Fruit fly (Drosophila melanogaster): Measurements from ENCODE around the gene smog.

smog gene

dm6 chr2L:4811491-4812058, 41.1 kb upstream of the smog start (continued):
- TF ChIP-seq CG2129 (GFP tag; IDR thresholded peaks at IDR 0.05; ENCODE audit: partially characterized antibody), result no peak; the same call in 1 of the 2 replicates
- TF ChIP-seq CG18599 (GFP tag; optimal IDR thresholded peaks at IDR 0.05), result no peak
- TF ChIP-seq CG32767 (GFP tag; IDR thresholded peaks at IDR 0.05), result peak; percentile 86
- TF ChIP-seq CG14965 (GFP tag; optimal IDR thresholded peaks at IDR 0.05; ENCODE audit: borderline replicate concordance), result no peak
- peak; percentile 76 for TF ChIP-seq CG42726 (GFP tag; IDR thresholded peaks at IDR 0.05; ENCODE audit: partially characterized antibody)
- TF ChIP-seq dpn (GFP tag; optimal IDR thresholded peaks at IDR 0.05), result no peak
- no peak for TF ChIP-seq croc (GFP tag; conservative IDR thresholded peaks at IDR 0.05)
- no peak for TF ChIP-seq TFAM (GFP tag; optimal IDR thresholded peaks at IDR 0.05)
- no peak for TF ChIP-seq CG13775 (GFP tag; optimal IDR thresholded peaks at IDR 0.05)
- TF ChIP-seq CG2120 (GFP tag; optimal IDR thresholded peaks at IDR 0.05), result no peak
- TF ChIP-seq D19A (tag; optimal IDR thresholded peaks at IDR 0.05), result no peak
- TF ChIP-seq sim (GFP tag; IDR thresholded peaks at IDR 0.05), result no peak
- TF ChIP-seq pho (GFP tag; optimal IDR thresholded peaks at IDR 0.05), result no peak
- no peak for TF ChIP-seq CG30403 (GFP tag; optimal IDR thresholded peaks at IDR 0.05)
- TF ChIP-seq CG7928 (GFP tag; optimal IDR thresholded peaks at IDR 0.05), result no peak
- TF ChIP-seq da (GFP tag; optimal IDR thresholded peaks at IDR 0.05), result no peak
- no peak for TF ChIP-seq Side (GFP tag; optimal IDR thresholded peaks at IDR 0.05)
- TF ChIP-seq Stat92E (GFP tag; optimal IDR thresholded peaks at IDR 0.05), result peak in 1 of 3 experiments; percentile 89
- TF ChIP-seq NC2α (GFP tag; optimal IDR thresholded peaks at IDR 0.05), result no peak
- no peak for TF ChIP-seq peb (GFP tag; IDR thresholded peaks at IDR 0.05)
- TF ChIP-seq CG10366 (GFP tag; IDR thresholded peaks at IDR 0.05), result no peak
- no peak for TF ChIP-seq Dp (GFP tag; optimal IDR thresholded peaks at IDR 0.05)
- no peak; the same call in 2 of the 3 replicates for TF ChIP-seq row (GFP tag; IDR thresholded peaks at IDR 0.05)
- no peak for TF ChIP-seq ham (GFP tag; IDR thresholded peaks at IDR 0.05)
- no peak for TF ChIP-seq CG11504 (tag; optimal IDR thresholded peaks at IDR 0.05)
- TF ChIP-seq kah (GFP tag; optimal IDR thresholded peaks at IDR 0.05), result peak; percentile 80
- TF ChIP-seq cg (GFP tag; optimal IDR thresholded peaks at IDR 0.05), result peak; percentile 100
- peak; percentile 65; the same call in 2 of the 3 replicates for TF ChIP-seq so (GFP tag; IDR thresholded peaks at IDR 0.05)
- TF ChIP-seq Blimp-1 (GFP tag; optimal IDR thresholded peaks at IDR 0.05), result no peak
- peak; percentile 8 for TF ChIP-seq CG13296 (GFP tag; optimal IDR thresholded peaks at IDR 0.05)
- TF ChIP-seq Vsx1 (GFP tag; optimal IDR thresholded peaks at IDR 0.05), result no peak
- peak; percentile 79 for TF ChIP-seq CG17385 (GFP tag; optimal IDR thresholded peaks at IDR 0.05)
- no peak for TF ChIP-seq Ravus (GFP tag; IDR thresholded peaks at IDR 0.05)
- no peak for TF ChIP-seq CG1024 (GFP tag; IDR thresholded peaks at IDR 0.05)
- TF ChIP-seq CG4617 (GFP tag; optimal IDR thresholded peaks at IDR 0.05; ENCODE audit: borderline replicate concordance), result no peak
- peak; percentile 50 for TF ChIP-seq her (GFP tag; optimal IDR thresholded peaks at IDR 0.05)
- peak; percentile 69 for TF ChIP-seq Neu2 (GFP tag; optimal IDR thresholded peaks at IDR 0.05; ENCODE audit: borderline replicate concordance)
- TF ChIP-seq Bteb2 (GFP tag; optimal IDR thresholded peaks at IDR 0.05), result no peak
- no peak for TF ChIP-seq Chrac-16 (GFP tag; optimal IDR thresholded peaks at IDR 0.05)
- peak; percentile 53 for TF ChIP-seq CG17912 (GFP tag; optimal IDR thresholded peaks at IDR 0.05)
- TF ChIP-seq CG10431 (GFP tag; optimal IDR thresholded peaks at IDR 0.05), result no peak
- TF ChIP-seq crp (GFP tag; optimal IDR thresholded peaks at IDR 0.05), result no peak
- no peak; the same call in 1 of the 2 replicates for TF ChIP-seq HLH3B (GFP tag; IDR thresholded peaks at IDR 0.05)
- no peak for TF ChIP-seq CG9437 (GFP tag; optimal IDR thresholded peaks at IDR 0.05)
- peak; percentile 71 for TF ChIP-seq Nf-YA (GFP tag; IDR thresholded peaks at IDR 0.05)
- no peak for TF ChIP-seq CG1792 (GFP tag; optimal IDR thresholded peaks at IDR 0.05)
- TF ChIP-seq CG16863 (GFP tag; optimal IDR thresholded peaks at IDR 0.05), result no peak
- no peak for TF ChIP-seq CG8924 (tag; optimal IDR thresholded peaks at IDR 0.05)
- TF ChIP-seq CG11696 (GFP tag; IDR thresholded peaks at IDR 0.05), result 0 out of 2 replicates have a peak, but pooled peaks have one; percentile 12
- no peak for TF ChIP-seq Six4 (GFP tag; optimal IDR thresholded peaks at IDR 0.05)
